Worm (Caenorhabditis elegans) whole organism, young adult: ENCODE measurements around the gene F14E5.2.

Experiments used
- B0336.3 ChIP-seq: fragments of 200-800 bp; sonication (Bioruptor generic); IDR thresholded peaks from 2 replicates; pipeline ENCODE4 v1.3.6; 2022; ENCODE audit warnings: missing genetic modification characterization, missing compliant biosample characterization
- ceh-27 ChIP-seq: fragments of 200-800 bp; sonication (Bioruptor generic); optimal IDR thresholded peaks from 2 replicates; lab custom pipeline; 2018; ENCODE audit warnings: mild to moderate bottlenecking, missing genetic modification characterization, moderate library complexity, missing compliant biosample characterization

- no peak for TF ChIP-seq ceh-27 (GFP tag; lab: Kevin White, UChicago)
- no peak for TF ChIP-seq B0336.3
Observed at ce11 chrII:8420775-8421388, 7.8 kb downstream of the F14E5.2 start.
